Worm (Caenorhabditis elegans) whole organism, mixed stage, embryonic: ENCODE data around the gene B0393.5.

Experiments used
- nhr-237 ChIP-seq: fragments of 150-350 bp; optimal IDR thresholded peaks from 2 replicates; lab custom pipeline; 2014; ENCODE audit warnings: missing biosample characterization, missing genetic modification characterization
- snpc-4 ChIP-seq: fragments of 150-350 bp; optimal IDR thresholded peaks from 2 replicates; lab custom pipeline; 2014; ENCODE audit warnings: missing biosample characterization, missing genetic modification characterization

- TF ChIP-seq snpc-4, result no peak
- no peak for TF ChIP-seq nhr-237 (tag; lab: Kevin White, UChicago)
Observed at ce11 chrIII:4806345-4806744, 40.8 kb downstream of the B0393.5 start.
